Fruit fly (Drosophila melanogaster) whole organism: ENCODE data around the gene CG11052.

Experiments used
- CG8478 ChIP-seq: fragments of >200 bp; optimal IDR thresholded peaks from 2 replicates; lab custom pipeline; 2018; ENCODE audit warnings: inconsistent platforms
- Dll ChIP-seq: fragments of >200 bp; optimal IDR thresholded peaks from 2 replicates; lab custom pipeline; 2017
- pan ChIP-seq: fragments of >200 bp; optimal IDR thresholded peaks from 2 replicates; lab custom pipeline; 2017
- psq ChIP-seq: fragments of >200 bp; optimal IDR thresholded peaks from 2 replicates; lab custom pipeline; 2017

dm6 chr3R:7962778-7963494 is 46.2 kb downstream of the CG11052 start:
- no peak for TF ChIP-seq pan (lab: Kevin White, UChicago)
- no peak for TF ChIP-seq Dll (lab: Kevin White, UChicago)
- no peak for TF ChIP-seq CG8478 (lab: Kevin White, UChicago)
- TF ChIP-seq psq (lab: Kevin White, UChicago): no peak
